Fruit fly (Drosophila melanogaster): Measurements from ENCODE around the gene Ptip.

Ptip gene

DNA sequence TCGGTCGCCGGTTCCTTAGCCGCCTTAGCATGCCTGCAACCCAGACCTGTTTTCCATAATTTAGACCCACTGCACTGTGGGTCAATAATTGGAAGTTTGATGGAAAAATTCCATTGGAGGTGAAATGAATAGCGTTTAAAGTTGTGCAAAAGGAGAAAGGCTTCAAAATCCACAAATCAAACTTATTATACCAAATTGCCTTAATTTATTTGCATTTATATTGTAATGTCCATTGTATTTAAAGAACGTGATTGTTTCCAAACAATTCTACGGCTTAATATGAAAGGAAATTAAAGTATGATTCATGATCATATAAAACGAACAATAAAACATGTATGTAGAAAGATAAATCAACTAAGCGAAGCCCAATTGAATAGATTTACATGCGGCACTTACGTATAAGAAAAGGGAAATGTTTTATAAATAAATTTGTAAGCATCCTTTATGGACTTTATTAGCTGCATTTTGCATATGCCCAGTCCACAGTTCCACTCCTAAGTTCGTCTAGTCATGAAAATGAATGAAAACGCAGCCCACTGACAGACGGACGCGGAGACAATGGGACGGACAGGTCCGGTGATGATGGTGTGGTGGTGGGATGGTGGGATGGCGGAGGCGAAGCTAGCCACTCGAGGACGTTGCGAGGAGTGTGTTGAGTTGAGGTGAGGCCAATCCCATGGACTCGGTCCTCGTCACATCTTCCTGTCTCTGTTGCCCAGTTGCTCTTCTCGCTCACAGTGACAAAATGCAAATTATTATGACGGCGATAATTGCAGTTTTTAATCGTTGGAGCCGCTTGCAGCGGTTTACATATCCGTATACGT lies 34.5 kb upstream of the Ptip start:
- TF ChIP-seq Crg-1 (GFP tag; optimal IDR thresholded peaks at IDR 0.05): no peak
- TF ChIP-seq CG7101 (tag; optimal IDR thresholded peaks at IDR 0.05): no peak
- no peak for TF ChIP-seq Mnt (GFP tag; optimal IDR thresholded peaks at IDR 0.05)

- TF ChIP-seq cic (GFP tag; optimal IDR thresholded peaks at IDR 0.05) (no peak), CG14711 (tag; optimal IDR thresholded peaks at IDR 0.05) (no peak), Hr96 (GFP tag; optimal IDR thresholded peaks at IDR 0.05) (no peak), CG7045 (GFP tag; optimal IDR thresholded peaks at IDR 0.05) (no peak), toe (GFP tag; optimal IDR thresholded peaks at IDR 0.05) (no peak), CG12768 (GFP tag; optimal IDR thresholded peaks at IDR 0.05) (no peak), Crg-1 (GFP tag; optimal IDR thresholded peaks at IDR 0.05) (no peak)
These were observed 33.8 kb upstream of the Ptip start for dm6 chr3L:14062702-14063101.

- TF ChIP-seq CG14711 (tag; optimal IDR thresholded peaks at IDR 0.05): peak; percentile 6
- TF ChIP-seq CG5204 (GFP tag; optimal IDR thresholded peaks at IDR 0.05): no peak
These were observed 30.5 kb upstream of the Ptip start for dm6 chr3L:14059266-14059974.

- TF ChIP-seq CG12768 (GFP tag; optimal IDR thresholded peaks at IDR 0.05): no peak
- TF ChIP-seq CG5204 (GFP tag; optimal IDR thresholded peaks at IDR 0.05): no peak
- no peak for TF ChIP-seq CG11617 (GFP tag; optimal IDR thresholded peaks at IDR 0.05)
- no peak for TF ChIP-seq pad (GFP tag; optimal IDR thresholded peaks at IDR 0.05)
- no peak for TF ChIP-seq bab1 (GFP tag; optimal IDR thresholded peaks at IDR 0.05)
- TF ChIP-seq CG1620 (GFP tag; optimal IDR thresholded peaks at IDR 0.05): no peak
- TF ChIP-seq tj (GFP tag; optimal IDR thresholded peaks at IDR 0.05): no peak
- TF ChIP-seq Mnt (GFP tag; optimal IDR thresholded peaks at IDR 0.05): no peak
- no peak for TF ChIP-seq cic (GFP tag; optimal IDR thresholded peaks at IDR 0.05)
- no peak for TF ChIP-seq CG14711 (tag; optimal IDR thresholded peaks at IDR 0.05)
- no peak for TF ChIP-seq CG7045 (GFP tag; optimal IDR thresholded peaks at IDR 0.05)
- no peak for TF ChIP-seq Crg-1 (GFP tag; optimal IDR thresholded peaks at IDR 0.05)
- no peak for TF ChIP-seq CG33017 (tag; optimal IDR thresholded peaks at IDR 0.05)
- TF ChIP-seq Hr96 (GFP tag; optimal IDR thresholded peaks at IDR 0.05): no peak
- TF ChIP-seq CG7101 (tag; optimal IDR thresholded peaks at IDR 0.05): no peak
- TF ChIP-seq toe (GFP tag; optimal IDR thresholded peaks at IDR 0.05): no peak
- TF ChIP-seq kay (GFP tag; ENCODE audit: borderline replicate concordance): no peak
- TF ChIP-seq Clk (GFP tag; optimal IDR thresholded peaks at IDR 0.05): no peak
These were observed 27.9 kb upstream of the Ptip start for dm6 chr3L:14056816-14057215.

- TF ChIP-seq kay (GFP tag; ENCODE audit: borderline replicate concordance) (no peak), pad (GFP tag; optimal IDR thresholded peaks at IDR 0.05) (no peak), tj (GFP tag; optimal IDR thresholded peaks at IDR 0.05) (peak; percentile 16), toe (GFP tag; optimal IDR thresholded peaks at IDR 0.05) (peak; percentile 10), CG33017 (tag; optimal IDR thresholded peaks at IDR 0.05) (no peak), bab1 (GFP tag; optimal IDR thresholded peaks at IDR 0.05) (no peak), CG7101 (tag; optimal IDR thresholded peaks at IDR 0.05) (no peak)
These were observed 27.0 kb upstream of the Ptip start for dm6 chr3L:14055815-14056516.

DNA sequence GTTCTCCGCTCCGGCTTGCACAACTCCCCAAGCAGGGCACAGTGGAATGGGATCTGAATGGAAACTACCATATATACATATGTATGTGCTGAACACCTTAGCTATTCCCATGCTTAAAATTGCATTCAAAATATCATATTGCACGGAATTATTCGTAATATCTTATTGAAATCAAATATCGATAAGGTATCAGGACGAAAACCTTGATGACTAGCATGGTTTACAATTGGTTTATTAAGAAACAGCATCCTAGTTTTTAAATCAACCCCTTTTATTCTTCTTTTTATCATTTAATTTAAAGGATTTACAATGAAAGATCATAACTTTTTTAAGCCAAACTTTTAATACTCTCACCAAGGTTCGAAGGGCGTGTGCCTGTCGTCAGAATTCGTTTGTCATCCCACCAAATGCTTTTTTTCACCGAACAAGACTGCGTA lies 26.4 kb upstream of the Ptip start:
- TF ChIP-seq cnc (optimal IDR thresholded peaks at IDR 0.05) (no peak), CG14711 (tag; optimal IDR thresholded peaks at IDR 0.05) (no peak), toe (GFP tag; optimal IDR thresholded peaks at IDR 0.05) (no peak), CG11617 (GFP tag; optimal IDR thresholded peaks at IDR 0.05) (no peak), kay (GFP tag; ENCODE audit: borderline replicate concordance) (no peak), CG1620 (GFP tag; optimal IDR thresholded peaks at IDR 0.05) (no peak), CG7045 (GFP tag; optimal IDR thresholded peaks at IDR 0.05) (no peak), bab1 (GFP tag; optimal IDR thresholded peaks at IDR 0.05) (no peak), Hr96 (GFP tag; optimal IDR thresholded peaks at IDR 0.05) (no peak), Clk (GFP tag; optimal IDR thresholded peaks at IDR 0.05) (no peak), pad (GFP tag; optimal IDR thresholded peaks at IDR 0.05) (no peak), CG7101 (tag; optimal IDR thresholded peaks at IDR 0.05) (no peak), cic (GFP tag; optimal IDR thresholded peaks at IDR 0.05) (no peak), Crg-1 (GFP tag; optimal IDR thresholded peaks at IDR 0.05) (no peak), tj (GFP tag; optimal IDR thresholded peaks at IDR 0.05) (no peak), ovo (GFP tag; optimal IDR thresholded peaks at IDR 0.05) (no peak)
